Fruit fly (Drosophila melanogaster): ENCODE data around the gene Rhp.

DNA sequence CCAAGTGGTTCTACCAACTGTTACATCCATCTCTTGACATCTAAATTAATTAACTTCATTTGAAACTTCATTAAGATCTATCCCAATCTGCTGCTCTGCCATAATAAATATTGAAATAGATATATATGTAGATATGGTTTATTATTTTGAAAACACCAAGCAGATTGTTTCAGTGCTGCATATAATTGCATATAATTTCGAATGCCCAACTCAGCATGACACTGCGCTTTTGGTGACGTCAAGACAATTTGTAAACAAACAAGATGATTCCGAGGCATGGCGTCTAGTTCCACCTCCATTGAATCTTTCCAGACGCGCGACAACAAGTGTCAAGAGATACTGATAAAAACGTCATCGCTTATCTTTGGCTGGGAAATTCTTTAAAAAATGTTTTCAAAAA lies 47.8 kb upstream of the Rhp start:
- TF ChIP-seq Ets98B (GFP tag; IDR thresholded peaks at IDR 0.05): no peak
- TF ChIP-seq CG32121 (GFP tag; IDR thresholded peaks at IDR 0.05): no peak
